Worm (Caenorhabditis elegans) whole organism, L2 larva: ENCODE results near the gene hsp-17.

ENCODE experiments used
- R02D3.7 ChIP-seq: fragments of 150-350 bp; optimal IDR thresholded peaks from 2 replicates; lab custom pipeline; 2014; ENCODE audit warnings: missing biosample characterization, missing genetic modification characterization
- aly-2 ChIP-seq: fragments of 150-350 bp; optimal IDR thresholded peaks from 2 replicates; lab custom pipeline; 2014; ENCODE audit warnings: missing biosample characterization, missing genetic modification characterization
- egl-27 ChIP-seq: sonication (generic microtip); optimal IDR thresholded peaks from 3 replicates; lab custom pipeline; 2017; ENCODE audit warnings: missing biosample characterization, missing genetic modification reagents, missing genetic modification characterization
- elt-3 ChIP-seq: sonication (generic microtip); optimal IDR thresholded peaks from 2 replicates; lab custom pipeline; 2017; ENCODE audit warnings: missing biosample characterization, missing genetic modification characterization
- lin-39 ChIP-seq: fragments of 150-350 bp; optimal IDR thresholded peaks from 2 replicates; lab custom pipeline; 2014; ENCODE audit warnings: missing biosample characterization, missing genetic modification reagents, missing genetic modification characterization
- lsy-2 ChIP-seq, 2 experiments: fragments of 150-350 bp in 1 of 2; sonication (generic microtip) in 1 of 2; optimal IDR thresholded peaks; 2 replicates each; lab custom pipeline; 2014 to 2017; ENCODE audit warnings: missing biosample characterization in 2 of 2, missing genetic modification characterization in 2 of 2
- mdl-1 ChIP-seq, 2 experiments: fragments of 150-350 bp in 1 of 2; sonication (generic microtip) in 1 of 2; optimal IDR thresholded peaks; 2 replicates each; lab custom pipeline; 2017; ENCODE audit warnings: missing biosample characterization in 2 of 2, missing genetic modification characterization in 2 of 2
- nhr-23 ChIP-seq: fragments of 150-350 bp; optimal IDR thresholded peaks from 2 replicates; lab custom pipeline; 2014; ENCODE audit warnings: missing biosample characterization, missing genetic modification reagents, missing genetic modification characterization
- nhr-25 ChIP-seq: fragments of 150-350 bp; sonication (generic microtip); optimal IDR thresholded peaks from 3 replicates; lab custom pipeline; 2014; ENCODE audit warnings: missing biosample characterization, missing genetic modification characterization
- nhr-6 ChIP-seq: fragments of 150-350 bp; optimal IDR thresholded peaks from 2 replicates; lab custom pipeline; 2014; ENCODE audit warnings: missing biosample characterization, missing genetic modification characterization
- nhr-77 ChIP-seq: fragments of 150-350 bp; optimal IDR thresholded peaks from 2 replicates; lab custom pipeline; 2014; ENCODE audit warnings: missing biosample characterization, missing genetic modification characterization
- sma-9 ChIP-seq, 2 experiments: fragments of 150-350 bp in 1 of 2; sonication (generic microtip) in 1 of 2; optimal IDR thresholded peaks; 2 replicates each; lab custom pipeline; 2014 to 2016; ENCODE audit warnings: missing genetic modification characterization in 2 of 2, mild to moderate bottlenecking in 1 of 2, missing biosample characterization in 1 of 2, missing compliant biosample characterization in 1 of 2, missing genetic modification reagents in 1 of 2, moderate library complexity in 1 of 2
- snpc-4 ChIP-seq: fragments of 150-350 bp; optimal IDR thresholded peaks from 2 replicates; lab custom pipeline; 2014; ENCODE audit warnings: missing biosample characterization, missing genetic modification characterization
- ztf-11 ChIP-seq: sonication (generic microtip); optimal IDR thresholded peaks from 2 replicates; lab custom pipeline; 2017; ENCODE audit warnings: missing biosample characterization, missing genetic modification characterization

DNA sequence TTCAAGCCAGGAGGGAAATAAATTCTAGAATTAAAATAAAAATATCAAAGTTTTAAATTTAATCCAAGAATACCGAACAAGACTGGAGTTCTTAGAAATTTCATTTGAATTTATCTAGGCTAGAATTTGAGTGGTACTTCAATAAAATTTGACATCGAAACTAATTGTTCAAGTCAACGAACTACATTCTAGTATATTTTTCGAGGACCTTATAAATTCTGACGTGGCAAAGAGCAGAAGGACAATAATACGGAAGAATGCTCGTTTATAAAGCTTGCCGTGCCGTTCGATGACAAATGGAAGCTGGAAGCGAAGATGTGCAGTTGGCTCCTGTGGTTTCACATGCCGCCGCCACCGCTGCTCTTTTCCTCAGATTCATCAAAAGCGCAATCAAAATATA, 15.1 kb upstream of the hsp-17 start:
- TF ChIP-seq sma-9 (GFP tag; optimal IDR thresholded peaks at IDR 0.05; lab: Kevin White, UChicago): no peak
- no peak for TF ChIP-seq sma-9 (tag; optimal IDR thresholded peaks at IDR 0.05; lab: Kevin White, UChicago)
- TF ChIP-seq ztf-11 (tag; lab: Kevin White, UChicago): no peak
- TF ChIP-seq snpc-4 (tag; lab: Kevin White, UChicago): no peak
- TF ChIP-seq R02D3.7 (tag; lab: Kevin White, UChicago): no peak
- TF ChIP-seq mdl-1 (tag; optimal IDR thresholded peaks at IDR 0.05; lab: Kevin White, UChicago): no peak
- no peak for TF ChIP-seq egl-27
- TF ChIP-seq lsy-2 (tag; optimal IDR thresholded peaks at IDR 0.05; lab: Kevin White, UChicago): no peak
- no peak for TF ChIP-seq aly-2 (tag; lab: Kevin White, UChicago)
- TF ChIP-seq elt-3 (tag; lab: Kevin White, UChicago): no peak
- no peak for TF ChIP-seq nhr-77
- TF ChIP-seq nhr-6: no peak
- TF ChIP-seq nhr-23 (tag; lab: Kevin White, UChicago): no peak
- no peak for TF ChIP-seq lin-39
- no peak for TF ChIP-seq nhr-25 (tag; lab: Kevin White, UChicago)
